Fruit fly (Drosophila melanogaster): ENCODE data around the gene lectin-37Db.

lectin-37Db gene

dm6 chr2L:19405685-19406357, 13.1 kb upstream of the lectin-37Db start:
- TF ChIP-seq CG8159 (tag; optimal IDR thresholded peaks at IDR 0.05) (no peak), Pif1A (GFP tag; optimal IDR thresholded peaks at IDR 0.05) (no peak), CG9948 (tag; optimal IDR thresholded peaks at IDR 0.05) (no peak), CG12605 (GFP tag; IDR thresholded peaks at IDR 0.05) (no peak), CG17806 (tag; optimal IDR thresholded peaks at IDR 0.05) (no peak), CG10348 (GFP tag; IDR thresholded peaks at IDR 0.05) (no peak), CG32121 (GFP tag; IDR thresholded peaks at IDR 0.05) (no peak), EcR (GFP tag; optimal IDR thresholded peaks at IDR 0.05) (no peak), Pif1B (GFP tag; optimal IDR thresholded peaks at IDR 0.05) (no peak), gl (tag; optimal IDR thresholded peaks at IDR 0.05) (no peak), rn (GFP tag; IDR thresholded peaks at IDR 0.05) (no peak), CG8301 (tag; optimal IDR thresholded peaks at IDR 0.05) (no peak), CG34367 (tag; optimal IDR thresholded peaks at IDR 0.05) (no peak)

- no peak for TF ChIP-seq CG9948 (tag; optimal IDR thresholded peaks at IDR 0.05)
- no peak for TF ChIP-seq CG10348 (GFP tag; IDR thresholded peaks at IDR 0.05)
- TF ChIP-seq CG32121 (GFP tag; IDR thresholded peaks at IDR 0.05) = no peak
- no peak for TF ChIP-seq CG12605 (GFP tag; IDR thresholded peaks at IDR 0.05)
- TF ChIP-seq CG15710 (tag; optimal IDR thresholded peaks at IDR 0.05) = no peak
- no peak for TF ChIP-seq D1 (tag; optimal IDR thresholded peaks at IDR 0.05)
- TF ChIP-seq Ets98B (GFP tag; IDR thresholded peaks at IDR 0.05) = no peak
- no peak for TF ChIP-seq rn (GFP tag; IDR thresholded peaks at IDR 0.05)
- no peak for TF ChIP-seq Pif1A (GFP tag; optimal IDR thresholded peaks at IDR 0.05)
Measured at dm6 chr2L:19406419-19406818, 12.5 kb upstream of the lectin-37Db start.

- TF ChIP-seq CG14655 (GFP tag; optimal IDR thresholded peaks at IDR 0.05) (no peak), Ets98B (GFP tag; IDR thresholded peaks at IDR 0.05) (no peak), Pif1A (GFP tag; optimal IDR thresholded peaks at IDR 0.05) (no peak), fd96Ca (GFP tag; IDR thresholded peaks at IDR 0.05) (no peak), D1 (tag; optimal IDR thresholded peaks at IDR 0.05) (no peak), CG10348 (GFP tag; IDR thresholded peaks at IDR 0.05) (no peak), CG17806 (tag; optimal IDR thresholded peaks at IDR 0.05) (no peak), CG8301 (tag; optimal IDR thresholded peaks at IDR 0.05) (no peak), rn (GFP tag; IDR thresholded peaks at IDR 0.05) (no peak)
Measured at dm6 chr2L:19411966-19412365, 6.9 kb upstream of the lectin-37Db start.

dm6 chr2L:19413118-19413893, 5.6 kb upstream of the lectin-37Db start:
- TF ChIP-seq CG13204 (GFP tag; optimal IDR thresholded peaks at IDR 0.05) = no peak
- no peak for TF ChIP-seq Pif1B (GFP tag; optimal IDR thresholded peaks at IDR 0.05)
- no peak for TF ChIP-seq Ets98B (GFP tag; IDR thresholded peaks at IDR 0.05)
- no peak for TF ChIP-seq CG15710 (tag; optimal IDR thresholded peaks at IDR 0.05)

- TF ChIP-seq CG4496 (GFP tag; IDR thresholded peaks at IDR 0.05) (peak; percentile 15; the same call in 1 of the 3 replicates), CG13204 (GFP tag; optimal IDR thresholded peaks at IDR 0.05) (peak; percentile 10), CG32121 (GFP tag; IDR thresholded peaks at IDR 0.05) (peak; percentile 47; the same call in 1 of the 2 replicates), CG8159 (tag; optimal IDR thresholded peaks at IDR 0.05) (no peak), CG12605 (GFP tag; IDR thresholded peaks at IDR 0.05) (0 out of 2 replicates have a peak, but pooled peaks have one; percentile 31), CG17806 (tag; optimal IDR thresholded peaks at IDR 0.05) (no peak)
Measured at dm6 chr2L:19414233-19414749, 4.6 kb upstream of the lectin-37Db start.

- TF ChIP-seq Pif1A (GFP tag; optimal IDR thresholded peaks at IDR 0.05) (no peak), rn (GFP tag; IDR thresholded peaks at IDR 0.05) (no peak), CG9948 (tag; optimal IDR thresholded peaks at IDR 0.05) (no peak), CG10348 (GFP tag; IDR thresholded peaks at IDR 0.05) (no peak), CG8159 (tag; optimal IDR thresholded peaks at IDR 0.05) (no peak), Ets98B (GFP tag; IDR thresholded peaks at IDR 0.05) (no peak), gl (tag; optimal IDR thresholded peaks at IDR 0.05) (no peak), Pif1B (GFP tag; optimal IDR thresholded peaks at IDR 0.05) (no peak), D1 (tag; optimal IDR thresholded peaks at IDR 0.05) (no peak), CG14655 (GFP tag; optimal IDR thresholded peaks at IDR 0.05) (no peak), CG15710 (tag; optimal IDR thresholded peaks at IDR 0.05) (no peak), CG13204 (GFP tag; optimal IDR thresholded peaks at IDR 0.05) (no peak), CG32121 (GFP tag; IDR thresholded peaks at IDR 0.05) (no peak), fd96Ca (GFP tag; IDR thresholded peaks at IDR 0.05) (no peak), CG8301 (tag; optimal IDR thresholded peaks at IDR 0.05) (no peak), CG12605 (GFP tag; IDR thresholded peaks at IDR 0.05) (no peak), Snoo (tag; optimal IDR thresholded peaks at IDR 0.05) (no peak)
Measured at dm6 chr2L:19415133-19415532, 3.7 kb upstream of the lectin-37Db start.
